Fruit fly (Drosophila melanogaster) whole organism, embryonic: ENCODE data around the gene Caper.

ENCODE experiments used
- Bgb ChIP-seq: fragments of 200-800 bp; sonication (Bioruptor generic); IDR thresholded peaks from 2 replicates; pipeline ENCODE4 v1.3.6; 2022; ENCODE audit warnings: missing biosample characterization, missing genetic modification characterization; ENCODE audit not compliant: partially characterized antibody
- CG11696 ChIP-seq: fragments of 200-800 bp; sonication (Bioruptor generic); IDR thresholded peaks from 2 replicates; pipeline ENCODE4 v1.3.6; 2022; ENCODE audit warnings: missing biosample characterization, missing genetic modification characterization
- CG17385 ChIP-seq: fragments of 200-800 bp; sonication (Bioruptor generic); optimal IDR thresholded peaks from 3 replicates; lab custom pipeline; 2018; ENCODE audit warnings: missing biosample characterization, mild to moderate bottlenecking, missing genetic modification characterization
- CG7987 ChIP-seq: fragments of 200-800 bp; sonication (Bioruptor generic); optimal IDR thresholded peaks from 2 replicates; lab custom pipeline; 2018; ENCODE audit warnings: missing biosample characterization, mild to moderate bottlenecking, missing genetic modification characterization, moderate library complexity
- Fer2 ChIP-seq: fragments of 200-800 bp; sonication (Bioruptor generic); optimal IDR thresholded peaks from 2 replicates; lab custom pipeline; 2018; ENCODE audit warnings: missing biosample characterization, mild to moderate bottlenecking, missing genetic modification characterization, moderate library complexity
- Mes4 ChIP-seq: fragments of 200-800 bp; sonication (Bioruptor generic); optimal IDR thresholded peaks from 2 replicates; lab custom pipeline; 2016; ENCODE audit warnings: missing biosample characterization, missing genetic modification characterization
- cwo ChIP-seq: fragments of 200-800 bp; sonication (Bioruptor generic); optimal IDR thresholded peaks from 3 replicates; lab custom pipeline; 2017; ENCODE audit warnings: missing biosample characterization, missing genetic modification characterization, mild to moderate bottlenecking, moderate library complexity, missing genetic modification reagents
- da ChIP-seq: fragments of 200-800 bp; sonication (Bioruptor generic); optimal IDR thresholded peaks from 2 replicates; lab custom pipeline; 2016; ENCODE audit warnings: missing biosample characterization, missing genetic modification characterization
- dmrt11E ChIP-seq: fragments of 200-800 bp; sonication (Bioruptor generic); optimal IDR thresholded peaks from 3 replicates; lab custom pipeline; 2018; ENCODE audit warnings: missing biosample characterization, mild to moderate bottlenecking, missing genetic modification characterization, moderate library complexity
- gcm ChIP-seq: fragments of 200-800 bp; sonication (Bioruptor generic); optimal IDR thresholded peaks from 2 replicates; lab custom pipeline; 2019; ENCODE audit warnings: missing biosample characterization, mild to moderate bottlenecking, missing genetic modification characterization, moderate library complexity
- gcm2 ChIP-seq: fragments of 200-800 bp; sonication (Bioruptor generic); optimal IDR thresholded peaks from 2 replicates; lab custom pipeline; 2016; ENCODE audit warnings: missing biosample characterization, missing genetic modification characterization
- ind ChIP-seq: fragments of 200-800 bp; sonication (Bioruptor generic); optimal IDR thresholded peaks from 3 replicates; lab custom pipeline; 2016; ENCODE audit warnings: missing biosample characterization, missing genetic modification characterization
- lola ChIP-seq, 3 experiments: fragments of >200 bp in 2 of 3; fragments of 200-800 bp in 1 of 3; sonication (Bioruptor generic) in 1 of 3; optimal IDR thresholded peaks; 2 replicates each; lab custom pipeline; 2017 to 2019; ENCODE audit warnings: missing biosample characterization in 3 of 3, missing genetic modification characterization in 3 of 3, mild to moderate bottlenecking in 1 of 3, moderate library complexity in 1 of 3
- zen2 ChIP-seq: fragments of 200-800 bp; sonication (Bioruptor generic); IDR thresholded peaks from 3 replicates; pipeline ENCODE4 v1.3.6; 2022; ENCODE audit warnings: missing biosample characterization, missing genetic modification characterization; ENCODE audit not compliant: partially characterized antibody

DNA sequence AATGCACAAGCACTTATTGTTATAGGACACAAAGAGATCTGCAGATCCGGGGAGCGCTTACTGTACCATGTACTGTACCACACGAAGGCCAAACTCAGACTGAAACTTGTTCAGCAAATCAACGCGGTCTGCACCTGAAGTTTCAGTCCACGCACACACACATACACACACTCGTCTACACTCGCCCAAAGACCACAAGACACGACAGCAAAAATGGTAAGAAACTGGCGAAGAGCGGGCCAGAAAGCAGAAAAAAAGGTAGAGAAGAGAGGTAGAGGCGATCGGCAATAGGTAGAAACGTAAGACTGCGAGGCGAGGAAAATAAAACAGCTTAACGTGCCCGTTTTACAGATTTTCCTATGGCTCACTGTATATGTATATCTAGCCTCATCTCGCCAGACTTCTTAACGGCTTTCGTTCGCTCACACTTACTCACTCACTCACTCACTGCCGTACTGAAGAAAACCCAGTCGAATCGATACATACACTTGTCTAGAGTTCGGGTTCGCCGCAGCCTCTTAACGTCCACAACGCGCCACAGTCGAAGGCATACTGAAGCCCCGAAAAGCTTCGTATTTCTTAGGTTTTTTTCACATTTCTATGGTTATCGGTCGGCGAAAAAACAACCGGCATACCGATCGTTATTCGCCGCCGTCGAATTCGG is 22.6 kb upstream of the Caper start, which contains the start of gene uif:
- TF ChIP-seq dmrt11E (tag; lab: Kevin White, UChicago), result no peak
- TF ChIP-seq Fer2 (tag; lab: Kevin White, UChicago), result no peak
- TF ChIP-seq da (GFP tag; lab: Kevin White, UChicago), result no peak
- no peak for TF ChIP-seq cwo (GFP tag; lab: Kevin White, UChicago)
- no peak for TF ChIP-seq gcm2 (GFP tag; lab: Kevin White, UChicago)
- TF ChIP-seq CG17385 (GFP tag; lab: Kevin White, UChicago), result no peak
- no peak for TF ChIP-seq ind
- no peak for TF ChIP-seq CG7987 (GFP tag; lab: Kevin White, UChicago)
- TF ChIP-seq gcm (GFP tag; lab: Kevin White, UChicago), result no peak
- peak; percentile 26; the same call in 1 of the 2 replicates for TF ChIP-seq Bgb (GFP tag; lab: Robert Waterston, UW)
- no peak for TF ChIP-seq CG11696
- 0 out of 3 replicates have a peak, but pooled peaks have one; percentile 12 for TF ChIP-seq zen2 (GFP tag; lab: Robert Waterston, UW)
- no peak for TF ChIP-seq lola (GFP tag; optimal IDR thresholded peaks at IDR 0.05; lab: Kevin White, UChicago)
- TF ChIP-seq Mes4 (GFP tag; lab: Kevin White, UChicago), result no peak
